Fruit fly (Drosophila melanogaster) whole organism: ENCODE data around the gene ChAT.

Source experiments
- psq ChIP-seq: fragments of >200 bp; optimal IDR thresholded peaks from 2 replicates; lab custom pipeline; 2017
- usp ChIP-seq: fragments of >200 bp; optimal IDR thresholded peaks from 2 replicates; lab custom pipeline; 2017; ENCODE audit warnings: missing biosample characterization, missing genetic modification characterization, mixed read lengths

DNA sequence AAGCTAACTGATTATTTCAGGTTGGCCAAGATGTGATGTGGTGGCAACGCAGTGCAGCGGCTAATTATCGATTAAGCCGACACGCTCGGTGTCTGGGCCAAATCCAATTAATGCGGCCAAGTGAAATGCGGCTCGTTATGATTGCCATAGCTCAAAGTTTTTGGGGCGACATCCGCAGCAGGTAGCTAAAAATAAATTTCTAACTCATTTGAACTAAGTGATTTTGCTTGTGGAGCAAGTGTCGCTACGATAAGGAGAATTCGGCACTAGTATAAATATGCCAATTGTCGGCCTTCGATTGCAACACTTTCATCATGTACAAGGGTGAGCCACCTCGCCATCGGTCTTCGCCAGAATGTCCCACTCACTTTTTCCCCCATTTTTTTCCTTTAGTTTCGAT lies 10.3 kb upstream of the ChAT start, which contains the start of gene CG34282:
- no peak for TF ChIP-seq psq
- TF ChIP-seq usp (GFP tag; lab: Kevin White, UChicago) = no peak
